Fruit fly (Drosophila melanogaster) whole organism, embryonic: ENCODE measurements around the gene CG15514.
A peak's percentile ranks its signal among the peaks of the same experiment; 100 is the strongest.

Experiments used
- C15 ChIP-seq: fragments of 200-800 bp; sonication (Bioruptor generic); IDR thresholded peaks from 3 replicates; pipeline ENCODE4 v1.3.6; 2022; ENCODE audit warnings: missing biosample characterization, missing genetic modification characterization
- CG11695 ChIP-seq: fragments of 200-800 bp; sonication (Bioruptor generic); IDR thresholded peaks from 3 replicates; pipeline ENCODE4 v1.3.6; 2022; ENCODE audit warnings: missing biosample characterization, missing genetic modification characterization
- CG11723 ChIP-seq: fragments of 200-800 bp; sonication (Bioruptor generic); optimal IDR thresholded peaks from 2 replicates; lab custom pipeline; 2017; ENCODE audit warnings: missing biosample characterization, mild to moderate bottlenecking, missing genetic modification characterization
- CG12071 ChIP-seq: fragments of 200-800 bp; sonication (Bioruptor generic); optimal IDR thresholded peaks from 3 replicates; lab custom pipeline; 2018; ENCODE audit warnings: missing biosample characterization, mild to moderate bottlenecking, missing genetic modification characterization
- CG12769 ChIP-seq: fragments of 200-800 bp; sonication (Bioruptor generic); optimal IDR thresholded peaks from 2 replicates; lab custom pipeline; 2019; ENCODE audit warnings: missing biosample characterization, mild to moderate bottlenecking, missing genetic modification characterization, moderate library complexity
- CG13287 ChIP-seq: fragments of 200-800 bp; sonication (Bioruptor generic); IDR thresholded peaks from 2 replicates; pipeline ENCODE4 v1.3.6; 2022; ENCODE audit warnings: missing biosample characterization, missing genetic modification characterization; ENCODE audit not compliant: partially characterized antibody
- CG14965 ChIP-seq: fragments of 200-800 bp; sonication (Bioruptor generic); optimal IDR thresholded peaks from 2 replicates; lab custom pipeline; 2016; ENCODE audit warnings: missing biosample characterization, missing genetic modification characterization, borderline replicate concordance
- CG15269 ChIP-seq: fragments of 200-800 bp; sonication (Bioruptor generic); optimal IDR thresholded peaks from 2 replicates; lab custom pipeline; 2018; ENCODE audit warnings: missing biosample characterization, mild to moderate bottlenecking, missing genetic modification characterization, moderate library complexity
- CG15601 ChIP-seq: fragments of 200-800 bp; sonication (Bioruptor generic); optimal IDR thresholded peaks from 3 replicates; lab custom pipeline; 2019; ENCODE audit warnings: missing biosample characterization, mild to moderate bottlenecking, missing genetic modification characterization, moderate library complexity
- CG16813 ChIP-seq: fragments of 200-800 bp; sonication (Bioruptor generic); IDR thresholded peaks from 3 replicates; pipeline ENCODE4 v1.3.6; 2022; ENCODE audit warnings: missing biosample characterization, missing genetic modification characterization; ENCODE audit not compliant: partially characterized antibody
- CG17385 ChIP-seq: fragments of 200-800 bp; sonication (Bioruptor generic); optimal IDR thresholded peaks from 3 replicates; lab custom pipeline; 2018; ENCODE audit warnings: missing biosample characterization, mild to moderate bottlenecking, missing genetic modification characterization
- CG2199 ChIP-seq: fragments of 200-800 bp; sonication (Bioruptor generic); IDR thresholded peaks from 3 replicates; pipeline ENCODE4 v1.3.6; 2022; ENCODE audit warnings: missing biosample characterization, missing genetic modification characterization
- CG2678 ChIP-seq: fragments of 200-800 bp; sonication (Bioruptor generic); optimal IDR thresholded peaks from 3 replicates; lab custom pipeline; 2019; ENCODE audit warnings: missing biosample characterization, mild to moderate bottlenecking, missing genetic modification characterization, moderate library complexity
- CG2712 ChIP-seq: fragments of 200-800 bp; optimal IDR thresholded peaks from 3 replicates; lab custom pipeline; 2019; ENCODE audit warnings: missing biosample characterization, mild to moderate bottlenecking, missing genetic modification characterization, moderate library complexity
- CG30403 ChIP-seq: fragments of 200-800 bp; sonication (Bioruptor generic); optimal IDR thresholded peaks from 3 replicates; lab custom pipeline; 2016; ENCODE audit warnings: missing biosample characterization, missing genetic modification characterization
- CG32532 ChIP-seq: fragments of 200-800 bp; sonication (Bioruptor generic); IDR thresholded peaks from 2 replicates; pipeline ENCODE4 v1.3.6; 2022; ENCODE audit warnings: missing biosample characterization, missing genetic modification characterization
- CG3407 ChIP-seq: fragments of 200-800 bp; sonication (Bioruptor generic); optimal IDR thresholded peaks from 2 replicates; lab custom pipeline; 2018; ENCODE audit warnings: missing biosample characterization, mild to moderate bottlenecking, missing genetic modification characterization
- CG4820 ChIP-seq: fragments of 200-800 bp; sonication (Bioruptor generic); optimal IDR thresholded peaks from 3 replicates; lab custom pipeline; 2016; ENCODE audit warnings: missing biosample characterization, missing genetic modification characterization
- CG7745 ChIP-seq: fragments of 200-800 bp; sonication (Bioruptor generic); optimal IDR thresholded peaks from 2 replicates; lab custom pipeline; 2018; ENCODE audit warnings: missing biosample characterization, mild to moderate bottlenecking, missing genetic modification characterization, moderate library complexity
- CG8089 ChIP-seq: fragments of 200-800 bp; sonication (Bioruptor generic); optimal IDR thresholded peaks from 3 replicates; lab custom pipeline; 2016; ENCODE audit warnings: missing biosample characterization, missing genetic modification characterization
- D19A ChIP-seq: fragments of 200-800 bp; optimal IDR thresholded peaks from 3 replicates; lab custom pipeline; 2019; ENCODE audit warnings: missing biosample characterization, mild to moderate bottlenecking, missing genetic modification characterization, moderate library complexity
- Dp ChIP-seq: fragments of 200-800 bp; sonication (Bioruptor generic); optimal IDR thresholded peaks from 2 replicates; lab custom pipeline; 2018; ENCODE audit warnings: missing biosample characterization, mild to moderate bottlenecking, missing genetic modification characterization, moderate library complexity
- Hsf ChIP-seq: fragments of 200-800 bp; sonication (Bioruptor generic); optimal IDR thresholded peaks from 3 replicates; lab custom pipeline; 2016; ENCODE audit warnings: missing biosample characterization, missing genetic modification characterization
- MESR4 ChIP-seq: fragments of 200-800 bp; sonication (Bioruptor generic); optimal IDR thresholded peaks from 2 replicates; lab custom pipeline; 2018; ENCODE audit warnings: missing biosample characterization, mild to moderate bottlenecking, missing genetic modification characterization, moderate library complexity
- Myb ChIP-seq: fragments of 200-800 bp; sonication (Bioruptor generic); optimal IDR thresholded peaks from 2 replicates; lab custom pipeline; 2016; ENCODE audit warnings: missing biosample characterization, missing genetic modification characterization
- NC2α ChIP-seq: fragments of 200-800 bp; sonication (Bioruptor generic); optimal IDR thresholded peaks from 2 replicates; lab custom pipeline; 2016; ENCODE audit warnings: missing biosample characterization, missing genetic modification characterization
- NK7.1 ChIP-seq: fragments of 200-800 bp; sonication (Bioruptor generic); optimal IDR thresholded peaks from 3 replicates; lab custom pipeline; 2016; ENCODE audit warnings: missing biosample characterization, missing genetic modification characterization
- Opbp ChIP-seq: fragments of 200-800 bp; sonication (Bioruptor generic); IDR thresholded peaks from 3 replicates; pipeline ENCODE4 v1.3.6; 2022; ENCODE audit warnings: missing biosample characterization, missing genetic modification characterization; ENCODE audit not compliant: partially characterized antibody
- Rfx ChIP-seq: fragments of 200-800 bp; sonication (Bioruptor generic); IDR thresholded peaks from 2 replicates; pipeline ENCODE4 v1.3.6; 2022; ENCODE audit warnings: missing biosample characterization, missing genetic modification characterization
- Side ChIP-seq: fragments of 200-800 bp; sonication (Bioruptor generic); optimal IDR thresholded peaks from 2 replicates; lab custom pipeline; 2016; ENCODE audit warnings: missing biosample characterization, missing genetic modification characterization
- Trl ChIP-seq, 3 experiments: fragments of >200 bp in 2 of 3; fragments of 200-800 bp in 1 of 3; sonication (Bioruptor generic) in 1 of 3; optimal IDR thresholded peaks; 2 replicates in 1 of 3; 3 replicates in 2 of 3; lab custom pipeline; 2016 to 2017; ENCODE audit warnings: missing biosample characterization in 1 of 3, missing genetic modification characterization in 1 of 3
- amos ChIP-seq: fragments of 200-800 bp; sonication (Bioruptor generic); IDR thresholded peaks from 2 replicates; pipeline ENCODE4 v1.3.6; 2022; ENCODE audit warnings: missing biosample characterization, missing genetic modification characterization; ENCODE audit not compliant: partially characterized antibody
- ase ChIP-seq: fragments of 200-800 bp; sonication (Bioruptor generic); IDR thresholded peaks from 3 replicates; pipeline ENCODE4 v1.3.6; 2022; ENCODE audit warnings: missing biosample characterization, missing genetic modification characterization
- br ChIP-seq: fragments of >200 bp; optimal IDR thresholded peaks from 2 replicates; lab custom pipeline; 2017
- chm ChIP-seq: fragments of 200-800 bp; sonication (Bioruptor generic); IDR thresholded peaks from 2 replicates; pipeline ENCODE4 v1.3.6; 2022; ENCODE audit warnings: missing biosample characterization, missing genetic modification characterization
- eve ChIP-seq, 2 experiments: fragments of >200 bp; optimal IDR thresholded peaks; 2 replicates each; lab custom pipeline; 2017; ENCODE audit warnings: missing biosample characterization in 2 of 2, missing genetic modification characterization in 2 of 2
- gcm ChIP-seq: fragments of 200-800 bp; sonication (Bioruptor generic); optimal IDR thresholded peaks from 2 replicates; lab custom pipeline; 2019; ENCODE audit warnings: missing biosample characterization, mild to moderate bottlenecking, missing genetic modification characterization, moderate library complexity
- insv ChIP-seq, 2 experiments: fragments of 200-800 bp; sonication (Bioruptor generic); optimal IDR thresholded peaks; 3 replicates each; lab custom pipeline; 2016 to 2018; ENCODE audit warnings: missing biosample characterization in 2 of 2, missing genetic modification characterization in 2 of 2
- luna ChIP-seq: fragments of 200-800 bp; sonication (Bioruptor generic); optimal IDR thresholded peaks from 2 replicates; lab custom pipeline; 2016; ENCODE audit warnings: missing biosample characterization, missing genetic modification characterization
- pho ChIP-seq: fragments of 200-800 bp; sonication (Bioruptor generic); optimal IDR thresholded peaks from 2 replicates; lab custom pipeline; 2016; ENCODE audit warnings: missing biosample characterization, missing genetic modification characterization
- pzg ChIP-seq: fragments of 200-800 bp; sonication (Bioruptor generic); optimal IDR thresholded peaks from 3 replicates; lab custom pipeline; 2018; ENCODE audit warnings: missing biosample characterization, mild to moderate bottlenecking, missing genetic modification characterization, moderate library complexity
- sens-2 ChIP-seq: fragments of 200-800 bp; sonication (Bioruptor generic); IDR thresholded peaks from 2 replicates; pipeline ENCODE4 v1.3.6; 2022; ENCODE audit warnings: missing biosample characterization, missing genetic modification characterization
- slbo ChIP-seq: fragments of 200-800 bp; sonication (Bioruptor generic); IDR thresholded peaks from 2 replicates; pipeline ENCODE4 v1.3.6; 2022; ENCODE audit warnings: missing biosample characterization, missing genetic modification characterization
- sna ChIP-seq: fragments of 200-800 bp; sonication (Bioruptor generic); IDR thresholded peaks from 2 replicates; pipeline ENCODE4 v1.3.6; 2022; ENCODE audit warnings: missing biosample characterization, missing genetic modification characterization; ENCODE audit not compliant: partially characterized antibody
- tio ChIP-seq: fragments of 200-800 bp; sonication (Bioruptor generic); optimal IDR thresholded peaks from 2 replicates; lab custom pipeline; 2017; ENCODE audit warnings: missing biosample characterization, missing genetic modification characterization, inconsistent platforms
- tll ChIP-seq, 2 experiments: fragments of 200-800 bp in 1 of 2; fragments of >200 bp in 1 of 2; sonication (Bioruptor generic) in 1 of 2; optimal IDR thresholded peaks; 2 replicates each; lab custom pipeline; 2017 to 2019; ENCODE audit warnings: missing biosample characterization in 2 of 2, missing genetic modification characterization in 2 of 2, mild to moderate bottlenecking in 1 of 2, moderate library complexity in 1 of 2
- vvl ChIP-seq: fragments of 200-800 bp; sonication (Bioruptor generic); IDR thresholded peaks from 2 replicates; pipeline ENCODE4 v1.3.6; 2022; ENCODE audit warnings: missing biosample characterization, missing genetic modification characterization
- zen ChIP-seq: fragments of 200-800 bp; sonication (Bioruptor generic); optimal IDR thresholded peaks from 3 replicates; lab custom pipeline; 2018; ENCODE audit warnings: missing biosample characterization, mild to moderate bottlenecking, missing genetic modification characterization, moderate library complexity
- zfh2 ChIP-seq: fragments of 200-800 bp; sonication (Bioruptor generic); optimal IDR thresholded peaks from 2 replicates; lab custom pipeline; 2016; ENCODE audit warnings: missing biosample characterization, missing genetic modification characterization

The CG15514 gene

DNA sequence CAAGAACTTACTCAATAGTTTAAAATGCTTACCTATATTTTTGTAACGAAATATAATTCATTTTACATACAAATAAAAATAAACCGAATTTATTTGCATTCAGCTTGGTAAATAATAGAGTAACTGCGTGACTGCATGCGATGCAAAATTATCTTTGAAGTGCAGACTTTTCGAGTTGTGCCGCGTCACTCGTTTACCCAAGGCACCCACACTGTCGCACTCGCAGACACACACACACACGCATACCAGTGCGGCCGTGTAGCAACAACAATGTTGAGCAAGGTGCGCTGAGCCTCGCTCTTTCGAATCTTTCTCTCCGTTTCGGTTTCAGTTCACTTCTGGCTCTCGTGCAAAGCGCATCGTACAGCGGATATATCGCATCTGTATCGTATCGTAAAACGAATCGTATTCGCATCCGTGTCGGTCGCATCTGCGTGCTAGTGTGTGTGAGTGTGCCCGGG is 15.5 kb upstream of the CG15514 start, which contains the start of gene CG31038 (continued):
- peak; percentile 15 for TF ChIP-seq MESR4 (GFP tag; lab: Kevin White, UChicago)
- TF ChIP-seq sna (GFP tag; lab: Robert Waterston, UW), result 0 out of 2 replicates have a peak, but pooled peaks have one; percentile 30
- peak; percentile 39; the same call in 1 of the 2 replicates for TF ChIP-seq amos (GFP tag; lab: Robert Waterston, UW)
- TF ChIP-seq CG3407 (GFP tag; lab: Kevin White, UChicago), result no peak
- TF ChIP-seq CG2712, result peak; percentile 29
- TF ChIP-seq insv (GFP tag; optimal IDR thresholded peaks at IDR 0.05; lab: Kevin White, UChicago), result no peak
- peak; percentile 41; the same call in 1 of the 2 replicates for TF ChIP-seq sens-2
- no peak for TF ChIP-seq CG14965
- no peak for TF ChIP-seq CG11695 (GFP tag; lab: Robert Waterston, UW)
- peak; percentile 57; the same call in 1 of the 2 replicates for TF ChIP-seq vvl (GFP tag; lab: Robert Waterston, UW)
- TF ChIP-seq Dp, result no peak
- peak; percentile 37; the same call in 1 of the 3 replicates for TF ChIP-seq CG16813 (GFP tag; lab: Robert Waterston, UW)
- TF ChIP-seq Opbp, result peak; percentile 62; the same call in 2 of the 3 replicates
- TF ChIP-seq Rfx (GFP tag; lab: Robert Waterston, UW), result no peak; the same call in 1 of the 2 replicates
- no peak for TF ChIP-seq gcm (GFP tag; lab: Kevin White, UChicago)
- no peak for TF ChIP-seq C15
- TF ChIP-seq luna (GFP tag; lab: Kevin White, UChicago), result no peak
- TF ChIP-seq CG15269 (tag; lab: Kevin White, UChicago), result peak; percentile 3
- peak; percentile 53 to 79 for TF ChIP-seq Trl (optimal IDR thresholded peaks at IDR 0.05; lab: Kevin White, UChicago)
- peak; percentile 23 for TF ChIP-seq Trl (GFP tag; optimal IDR thresholded peaks at IDR 0.05; lab: Kevin White, UChicago)
- no peak for TF ChIP-seq Hsf
- TF ChIP-seq zen, result no peak
- TF ChIP-seq pho (GFP tag; lab: Kevin White, UChicago), result no peak
- no peak for TF ChIP-seq NC2α (GFP tag; lab: Kevin White, UChicago)
- TF ChIP-seq CG2678 (tag; lab: Kevin White, UChicago), result peak; percentile 10
- peak; percentile 38 for TF ChIP-seq CG11723 (GFP tag; lab: Kevin White, UChicago)
- TF ChIP-seq CG2199 (GFP tag; lab: Robert Waterston, UW), result no peak
- TF ChIP-seq D19A (tag; lab: Kevin White, UChicago), result peak; percentile 91
- peak; percentile 38 for TF ChIP-seq CG12071 (GFP tag; lab: Kevin White, UChicago)
- TF ChIP-seq slbo (GFP tag; lab: Robert Waterston, UW), result peak; percentile 33; the same call in 1 of the 2 replicates
- peak; percentile 7 for TF ChIP-seq CG30403 (GFP tag; lab: Kevin White, UChicago)
- TF ChIP-seq NK7.1 (GFP tag; lab: Kevin White, UChicago), result peak; percentile 1
- TF ChIP-seq CG13287 (GFP tag; lab: Robert Waterston, UW), result peak; percentile 57; the same call in 1 of the 2 replicates
- no peak for TF ChIP-seq CG7745 (tag; lab: Kevin White, UChicago)
- no peak for TF ChIP-seq Myb (GFP tag; lab: Kevin White, UChicago)
- no peak for TF ChIP-seq ase (GFP tag; lab: Robert Waterston, UW)
- no peak for TF ChIP-seq pzg
- no peak for TF ChIP-seq CG4820 (GFP tag; lab: Kevin White, UChicago)
- no peak for TF ChIP-seq eve (GFP tag; optimal IDR thresholded peaks at IDR 0.05; lab: Kevin White, UChicago)
- TF ChIP-seq tio (GFP tag; lab: Kevin White, UChicago), result no peak
- peak; percentile 14 for TF ChIP-seq CG17385 (GFP tag; lab: Kevin White, UChicago)
- peak; percentile 77 for TF ChIP-seq chm (GFP tag; lab: Robert Waterston, UW)
- TF ChIP-seq CG12769, result peak; percentile 37
- peak in 1 of 2 experiments; percentile 25 for TF ChIP-seq tll (GFP tag; optimal IDR thresholded peaks at IDR 0.05; lab: Kevin White, UChicago)
- 0 out of 2 replicates have a peak, but pooled peaks have one; percentile 15 for TF ChIP-seq CG32532 (GFP tag; lab: Robert Waterston, UW)
- TF ChIP-seq CG8089 (GFP tag; lab: Kevin White, UChicago), result no peak
- TF ChIP-seq Side (GFP tag; lab: Kevin White, UChicago), result no peak
- no peak for TF ChIP-seq zfh2 (GFP tag; lab: Kevin White, UChicago)
- TF ChIP-seq br (lab: Kevin White, UChicago), result no peak
- TF ChIP-seq CG15601 (tag; lab: Kevin White, UChicago), result peak; percentile 80
